Fruit fly (Drosophila melanogaster) whole organism, prepupa: ENCODE results near the gene Clbn.

ENCODE experiments used
- CG10631 ChIP-seq: fragments of 200-800 bp; sonication (Bioruptor generic); optimal IDR thresholded peaks from 2 replicates; lab custom pipeline; 2016; ENCODE audit warnings: missing biosample characterization, missing genetic modification characterization
- CG11762 ChIP-seq: fragments of 200-800 bp; sonication (Bioruptor generic); optimal IDR thresholded peaks from 3 replicates; lab custom pipeline; 2016; ENCODE audit warnings: missing biosample characterization, missing genetic modification characterization; ENCODE audit not compliant: insufficient read depth
- CG11902 ChIP-seq: fragments of 200-800 bp; sonication (Bioruptor generic); optimal IDR thresholded peaks from 3 replicates; lab custom pipeline; 2016; ENCODE audit warnings: missing biosample characterization, missing genetic modification characterization
- CG15336 ChIP-seq: fragments of 200-800 bp; sonication (Bioruptor generic); IDR thresholded peaks from 2 replicates; pipeline ENCODE4 v1.3.6; 2022; ENCODE audit warnings: missing biosample characterization, missing genetic modification characterization
- CG1621 ChIP-seq: fragments of 200-800 bp; sonication (Bioruptor generic); optimal IDR thresholded peaks from 3 replicates; lab custom pipeline; 2018; ENCODE audit warnings: missing biosample characterization, mild to moderate bottlenecking, missing genetic modification characterization
- CG16779 ChIP-seq: fragments of 200-800 bp; sonication (Bioruptor generic); optimal IDR thresholded peaks from 3 replicates; lab custom pipeline; 2017; ENCODE audit warnings: missing biosample characterization, mild to moderate bottlenecking, missing genetic modification characterization
- CG3032 ChIP-seq: fragments of 200-800 bp; optimal IDR thresholded peaks from 2 replicates; lab custom pipeline; 2019; ENCODE audit warnings: missing biosample characterization, mild to moderate bottlenecking, missing genetic modification characterization, moderate library complexity
- CG31627 ChIP-seq: fragments of 200-800 bp; sonication (Bioruptor generic); optimal IDR thresholded peaks from 3 replicates; lab custom pipeline; 2016; ENCODE audit warnings: missing biosample characterization, missing genetic modification characterization
- CG32006 ChIP-seq: fragments of 200-800 bp; sonication (Bioruptor generic); optimal IDR thresholded peaks from 3 replicates; lab custom pipeline; 2017; ENCODE audit warnings: missing biosample characterization, mild to moderate bottlenecking, missing genetic modification characterization
- CG34406 ChIP-seq: fragments of 200-800 bp; sonication (Bioruptor generic); optimal IDR thresholded peaks from 3 replicates; lab custom pipeline; 2016; ENCODE audit warnings: missing biosample characterization, missing genetic modification characterization
- CG3919 ChIP-seq: fragments of 200-800 bp; sonication (Bioruptor generic); optimal IDR thresholded peaks from 3 replicates; lab custom pipeline; 2016; ENCODE audit warnings: missing biosample characterization, missing genetic modification characterization
- CG4318 ChIP-seq: fragments of 200-800 bp; sonication (Bioruptor generic); optimal IDR thresholded peaks from 3 replicates; lab custom pipeline; 2017; ENCODE audit warnings: missing biosample characterization, mild to moderate bottlenecking, missing genetic modification characterization
- CG6276 ChIP-seq: fragments of 200-800 bp; sonication (Bioruptor generic); optimal IDR thresholded peaks from 2 replicates; lab custom pipeline; 2017; ENCODE audit warnings: missing biosample characterization, mild to moderate bottlenecking, missing genetic modification characterization
- CG6792 ChIP-seq: fragments of 200-800 bp; sonication (Bioruptor generic); optimal IDR thresholded peaks from 3 replicates; lab custom pipeline; 2016; ENCODE audit warnings: missing biosample characterization, missing genetic modification characterization
- CG6808 ChIP-seq: fragments of 200-800 bp; sonication (Bioruptor generic); optimal IDR thresholded peaks from 3 replicates; lab custom pipeline; 2017; ENCODE audit warnings: missing biosample characterization, missing genetic modification characterization, mild to moderate bottlenecking, moderate library complexity, missing genetic modification reagents
- CG6854 ChIP-seq: fragments of 200-800 bp; sonication (Bioruptor generic); optimal IDR thresholded peaks from 2 replicates; lab custom pipeline; 2017; ENCODE audit warnings: missing biosample characterization, mild to moderate bottlenecking, missing genetic modification characterization
- CG7368 ChIP-seq: fragments of 200-800 bp; sonication (Bioruptor generic); optimal IDR thresholded peaks from 3 replicates; lab custom pipeline; 2016; ENCODE audit warnings: missing biosample characterization, missing genetic modification characterization
- CG8119 ChIP-seq: fragments of 200-800 bp; sonication (Bioruptor generic); IDR thresholded peaks from 3 replicates; pipeline ENCODE4 v1.3.6; 2022; ENCODE audit warnings: missing biosample characterization, missing genetic modification characterization
- CG8319 ChIP-seq: fragments of 200-800 bp; sonication (Bioruptor generic); optimal IDR thresholded peaks from 3 replicates; lab custom pipeline; 2016; ENCODE audit warnings: missing biosample characterization, missing genetic modification characterization
- CG8632 ChIP-seq: fragments of 200-800 bp; sonication (Bioruptor generic); optimal IDR thresholded peaks from 3 replicates; lab custom pipeline; 2016; ENCODE audit warnings: missing biosample characterization, missing genetic modification characterization
- CG9139 ChIP-seq: fragments of 200-800 bp; sonication (Bioruptor generic); optimal IDR thresholded peaks from 3 replicates; lab custom pipeline; 2017; ENCODE audit warnings: missing biosample characterization, mild to moderate bottlenecking, missing genetic modification characterization
- Eip78C ChIP-seq: fragments of 200-800 bp; sonication (Bioruptor generic); peaks from one replicate; lab custom pipeline; 2016; ENCODE audit warnings: missing biosample characterization, missing genetic modification characterization
- Eip93F ChIP-seq: fragments of 200-800 bp; sonication (Bioruptor generic); optimal IDR thresholded peaks from 2 replicates; lab custom pipeline; 2016; ENCODE audit warnings: missing biosample characterization, mild to moderate bottlenecking, missing genetic modification characterization
- Ets96B ChIP-seq: fragments of 200-800 bp; optimal IDR thresholded peaks from 2 replicates; lab custom pipeline; 2019; ENCODE audit warnings: missing biosample characterization, mild to moderate bottlenecking, missing genetic modification characterization, moderate library complexity
- Gug ChIP-seq: fragments of 200-800 bp; sonication (Bioruptor generic); IDR thresholded peaks from 2 replicates; pipeline ENCODE4 v1.3.6; 2022; ENCODE audit warnings: missing biosample characterization, missing genetic modification characterization
- Hr39 ChIP-seq: fragments of 200-800 bp; sonication (Bioruptor generic); optimal IDR thresholded peaks from 2 replicates; lab custom pipeline; 2016; ENCODE audit warnings: missing biosample characterization, missing genetic modification characterization
- Hr4 ChIP-seq: fragments of 200-800 bp; sonication (Bioruptor generic); optimal IDR thresholded peaks from 3 replicates; lab custom pipeline; 2016; ENCODE audit warnings: missing biosample characterization, missing genetic modification characterization
- Lpt ChIP-seq: fragments of 200-800 bp; sonication (Bioruptor generic); optimal IDR thresholded peaks from 3 replicates; lab custom pipeline; 2016; ENCODE audit warnings: missing biosample characterization, missing genetic modification characterization
- Met ChIP-seq: fragments of 200-800 bp; sonication (Bioruptor generic); optimal IDR thresholded peaks from 3 replicates; lab custom pipeline; 2016; ENCODE audit warnings: missing biosample characterization, missing genetic modification characterization
- OdsH ChIP-seq: fragments of 200-800 bp; sonication (Bioruptor generic); optimal IDR thresholded peaks from 3 replicates; lab custom pipeline; 2016; ENCODE audit warnings: missing biosample characterization, missing genetic modification characterization
- Smox ChIP-seq: fragments of 200-800 bp; sonication (Bioruptor generic); optimal IDR thresholded peaks from 3 replicates; lab custom pipeline; 2016; ENCODE audit warnings: missing biosample characterization, missing genetic modification characterization
- Sox102F ChIP-seq: fragments of 200-800 bp; sonication (Bioruptor generic); optimal IDR thresholded peaks from 2 replicates; lab custom pipeline; 2016; ENCODE audit warnings: missing biosample characterization, mild to moderate bottlenecking, missing genetic modification characterization
- Sox14 ChIP-seq: fragments of 200-800 bp; sonication (Bioruptor generic); optimal IDR thresholded peaks from 3 replicates; lab custom pipeline; 2016; ENCODE audit warnings: missing biosample characterization, missing genetic modification characterization
- achi ChIP-seq: fragments of 200-800 bp; sonication (Bioruptor generic); optimal IDR thresholded peaks from 3 replicates; lab custom pipeline; 2016; ENCODE audit warnings: missing biosample characterization, missing genetic modification characterization
- acj6 ChIP-seq: fragments of 200-800 bp; sonication (Bioruptor generic); optimal IDR thresholded peaks from 3 replicates; lab custom pipeline; 2016; ENCODE audit warnings: missing biosample characterization, missing genetic modification characterization
- cyc ChIP-seq: fragments of 200-800 bp; sonication (Bioruptor generic); optimal IDR thresholded peaks from 3 replicates; lab custom pipeline; 2016; ENCODE audit warnings: missing biosample characterization, missing genetic modification characterization
- dac ChIP-seq: fragments of 200-800 bp; sonication (Bioruptor generic); optimal IDR thresholded peaks from 2 replicates; lab custom pipeline; 2017; ENCODE audit warnings: missing biosample characterization, mild to moderate bottlenecking, missing genetic modification characterization
- esn ChIP-seq: fragments of 200-800 bp; sonication (Bioruptor generic); optimal IDR thresholded peaks from 2 replicates; lab custom pipeline; 2016; ENCODE audit warnings: missing biosample characterization, mild to moderate bottlenecking, missing genetic modification characterization, moderate library complexity
- fd59A ChIP-seq: fragments of 200-800 bp; sonication (Bioruptor generic); optimal IDR thresholded peaks from 2 replicates; lab custom pipeline; 2017; ENCODE audit warnings: missing biosample characterization, mild to moderate bottlenecking, missing genetic modification characterization, missing genetic modification reagents
- lz ChIP-seq: fragments of 200-800 bp; sonication (Bioruptor generic); optimal IDR thresholded peaks from 3 replicates; lab custom pipeline; 2016; ENCODE audit warnings: missing biosample characterization, missing genetic modification characterization
- net ChIP-seq: fragments of 200-800 bp; sonication (Bioruptor generic); optimal IDR thresholded peaks from 3 replicates; lab custom pipeline; 2016; ENCODE audit warnings: missing biosample characterization, missing genetic modification characterization
- salr ChIP-seq, 2 experiments: fragments of 200-800 bp; sonication (Bioruptor generic); optimal IDR thresholded peaks; 3 replicates each; lab custom pipeline; 2016 to 2018; ENCODE audit warnings: missing biosample characterization in 2 of 2, missing genetic modification characterization in 2 of 2, mild to moderate bottlenecking in 1 of 2
- spab ChIP-seq: fragments of 200-800 bp; sonication (Bioruptor generic); optimal IDR thresholded peaks from 2 replicates; lab custom pipeline; 2017; ENCODE audit warnings: missing biosample characterization, mild to moderate bottlenecking, missing genetic modification characterization, missing genetic modification reagents
- svp ChIP-seq: fragments of 200-800 bp; sonication (Bioruptor generic); peaks from one replicate; lab custom pipeline; 2016; ENCODE audit warnings: missing biosample characterization, missing genetic modification characterization
- topi ChIP-seq: fragments of 200-800 bp; sonication (Bioruptor generic); optimal IDR thresholded peaks from 3 replicates; lab custom pipeline; 2016; ENCODE audit warnings: missing biosample characterization, missing genetic modification characterization
- vri ChIP-seq: fragments of 200-800 bp; sonication (Bioruptor generic); optimal IDR thresholded peaks from 3 replicates; lab custom pipeline; 2016; ENCODE audit warnings: missing biosample characterization, mild to moderate bottlenecking, missing genetic modification characterization

Clbn gene

dm6 chr3R:25172353-25172752 is 45.1 kb downstream of the Clbn start:
- no peak for TF ChIP-seq CG32006 (GFP tag; lab: Kevin White, UChicago)
- TF ChIP-seq CG6854 (GFP tag; lab: Kevin White, UChicago), result no peak
- no peak for TF ChIP-seq CG6792 (GFP tag; lab: Kevin White, UChicago)
- no peak for TF ChIP-seq Gug (GFP tag; lab: Robert Waterston, UW)
- no peak for TF ChIP-seq topi (GFP tag; lab: Kevin White, UChicago)
- no peak for TF ChIP-seq Ets96B
- no peak for TF ChIP-seq Sox102F (GFP tag; lab: Kevin White, UChicago)
- TF ChIP-seq CG1621 (tag; lab: Kevin White, UChicago), result no peak
- no peak for TF ChIP-seq Hr4 (GFP tag; lab: Kevin White, UChicago)
- no peak for TF ChIP-seq CG8632 (GFP tag; lab: Kevin White, UChicago)
- no peak for TF ChIP-seq CG9139 (GFP tag; lab: Kevin White, UChicago)
- TF ChIP-seq CG6808 (GFP tag; lab: Kevin White, UChicago), result no peak
- TF ChIP-seq OdsH (GFP tag; lab: Kevin White, UChicago), result no peak
- no peak for TF ChIP-seq CG7368 (GFP tag; lab: Kevin White, UChicago)
- no peak for TF ChIP-seq acj6 (GFP tag; lab: Kevin White, UChicago)
- no peak for TF ChIP-seq net
- TF ChIP-seq CG3032 (tag; lab: Kevin White, UChicago), result no peak
- no peak for TF ChIP-seq lz (GFP tag; lab: Kevin White, UChicago)
- TF ChIP-seq CG16779 (tag; lab: Kevin White, UChicago), result no peak

- TF ChIP-seq CG9139 (GFP tag; lab: Kevin White, UChicago), result no peak
- TF ChIP-seq CG10631 (GFP tag; lab: Kevin White, UChicago), result no peak
- no peak for TF ChIP-seq Met
- TF ChIP-seq CG11902 (GFP tag; lab: Kevin White, UChicago), result no peak
- TF ChIP-seq CG16779 (tag; lab: Kevin White, UChicago), result no peak
Measured at dm6 chr3R:25172976-25173375, 45.7 kb downstream of the Clbn start.

- TF ChIP-seq svp (GFP tag; lab: Kevin White, UChicago) (peak; percentile 87), Met (peak; percentile 70), CG6854 (GFP tag; lab: Kevin White, UChicago) (no peak), CG6808 (GFP tag; lab: Kevin White, UChicago) (peak; percentile 73), CG11762 (GFP tag; lab: Kevin White, UChicago) (peak; percentile 4), CG34406 (GFP tag; lab: Kevin White, UChicago) (peak; percentile 31), OdsH (GFP tag; lab: Kevin White, UChicago) (peak; percentile 47), CG1621 (tag; lab: Kevin White, UChicago) (peak; percentile 33), CG15336 (0 out of 2 replicates have a peak, but pooled peaks have one; percentile 11), Smox (GFP tag; lab: Kevin White, UChicago) (peak; percentile 70), CG8119 (GFP tag; lab: Robert Waterston, UW) (0 out of 3 replicates have a peak, but pooled peaks have one; percentile 20), CG31627 (GFP tag; lab: Kevin White, UChicago) (peak; percentile 72), Eip93F (GFP tag; lab: Kevin White, UChicago) (no peak), fd59A (peak; percentile 40), Eip78C (GFP tag; lab: Kevin White, UChicago) (peak; percentile 87), esn (GFP tag; lab: Kevin White, UChicago) (peak; percentile 76), salr (GFP tag; optimal IDR thresholded peaks at IDR 0.05; lab: Kevin White, UChicago) (peak in 1 of 2 experiments; percentile 38), CG7368 (GFP tag; lab: Kevin White, UChicago) (peak; percentile 35), CG11902 (GFP tag; lab: Kevin White, UChicago) (peak; percentile 48), Hr39 (GFP tag; lab: Kevin White, UChicago) (peak; percentile 68), spab (peak; percentile 67), acj6 (GFP tag; lab: Kevin White, UChicago) (peak; percentile 59), vri (GFP tag; lab: Kevin White, UChicago) (peak; percentile 30), cyc (GFP tag; lab: Kevin White, UChicago) (peak; percentile 70), CG32006 (GFP tag; lab: Kevin White, UChicago) (peak; percentile 18), achi (GFP tag; lab: Kevin White, UChicago) (peak; percentile 46), CG3032 (tag; lab: Kevin White, UChicago) (peak; percentile 61), CG8319 (GFP tag; lab: Kevin White, UChicago) (peak; percentile 14), CG3919 (GFP tag; lab: Kevin White, UChicago) (peak; percentile 58), Lpt (no peak), dac (GFP tag; lab: Kevin White, UChicago) (no peak), Sox14 (GFP tag; lab: Kevin White, UChicago) (peak; percentile 54), CG6276 (GFP tag; lab: Kevin White, UChicago) (no peak), CG4318 (GFP tag; lab: Kevin White, UChicago) (no peak), lz (GFP tag; lab: Kevin White, UChicago) (peak; percentile 73)
Measured at dm6 chr3R:25174244-25174643, 46.9 kb downstream of the Clbn start.
